Fruit fly (Drosophila melanogaster) whole organism, adult: ENCODE data around the gene Bap60.

Source experiments
- CG12768 ChIP-seq: fragments of 200-800 bp; sonication (Bioruptor generic); optimal IDR thresholded peaks from 2 replicates; lab custom pipeline; 2017; ENCODE audit warnings: missing biosample characterization, missing genetic modification characterization, mild to moderate bottlenecking, moderate library complexity, missing genetic modification reagents
- CG14711 ChIP-seq: fragments of 200-800 bp; sonication (Bioruptor generic); optimal IDR thresholded peaks from 2 replicates; lab custom pipeline; 2018; ENCODE audit warnings: missing biosample characterization, mild to moderate bottlenecking, missing genetic modification characterization, moderate library complexity
- CG33017 ChIP-seq: fragments of 200-800 bp; sonication (Bioruptor generic); optimal IDR thresholded peaks from 2 replicates; lab custom pipeline; 2018; ENCODE audit warnings: missing biosample characterization, mild to moderate bottlenecking, missing genetic modification characterization, moderate library complexity
- CG5204 ChIP-seq: fragments of 200-800 bp; sonication (Bioruptor generic); optimal IDR thresholded peaks from 2 replicates; lab custom pipeline; 2016; ENCODE audit warnings: missing biosample characterization, missing genetic modification characterization
- CG7101 ChIP-seq: fragments of 200-800 bp; sonication (Bioruptor generic); optimal IDR thresholded peaks from 2 replicates; lab custom pipeline; 2018; ENCODE audit warnings: missing biosample characterization, mild to moderate bottlenecking, missing genetic modification characterization, moderate library complexity
- Crg-1 ChIP-seq: fragments of 200-800 bp; sonication (Bioruptor generic); optimal IDR thresholded peaks from 2 replicates; lab custom pipeline; 2016; ENCODE audit warnings: missing biosample characterization, missing genetic modification characterization
- Hr96 ChIP-seq: fragments of 200-800 bp; sonication (Bioruptor generic); optimal IDR thresholded peaks from 2 replicates; lab custom pipeline; 2016; ENCODE audit warnings: missing biosample characterization, missing genetic modification characterization
- bab1 ChIP-seq: fragments of 200-800 bp; sonication (Bioruptor generic); optimal IDR thresholded peaks from 3 replicates; lab custom pipeline; 2019; ENCODE audit warnings: missing biosample characterization, mild to moderate bottlenecking, missing genetic modification characterization, moderate library complexity
- cnc ChIP-seq, 2 experiments: fragments of >200 bp; optimal IDR thresholded peaks; 2 replicates each; lab custom pipeline; 2017
- kay ChIP-seq: fragments of 200-800 bp; sonication (Bioruptor generic); peaks from one replicate; lab custom pipeline; 2016; ENCODE audit warnings: missing biosample characterization, missing genetic modification characterization, borderline replicate concordance
- pad ChIP-seq: fragments of 200-800 bp; sonication (Bioruptor generic); optimal IDR thresholded peaks from 3 replicates; lab custom pipeline; 2017; ENCODE audit warnings: missing biosample characterization, missing genetic modification characterization, mild to moderate bottlenecking, moderate library complexity, missing genetic modification reagents
- tj ChIP-seq: fragments of 200-800 bp; sonication (Bioruptor generic); optimal IDR thresholded peaks from 3 replicates; lab custom pipeline; 2017; ENCODE audit warnings: missing biosample characterization, mild to moderate bottlenecking, missing genetic modification characterization, moderate library complexity
- toe ChIP-seq: fragments of 200-800 bp; sonication (Bioruptor generic); optimal IDR thresholded peaks from 2 replicates; lab custom pipeline; 2016; ENCODE audit warnings: missing biosample characterization, missing genetic modification characterization

DNA sequence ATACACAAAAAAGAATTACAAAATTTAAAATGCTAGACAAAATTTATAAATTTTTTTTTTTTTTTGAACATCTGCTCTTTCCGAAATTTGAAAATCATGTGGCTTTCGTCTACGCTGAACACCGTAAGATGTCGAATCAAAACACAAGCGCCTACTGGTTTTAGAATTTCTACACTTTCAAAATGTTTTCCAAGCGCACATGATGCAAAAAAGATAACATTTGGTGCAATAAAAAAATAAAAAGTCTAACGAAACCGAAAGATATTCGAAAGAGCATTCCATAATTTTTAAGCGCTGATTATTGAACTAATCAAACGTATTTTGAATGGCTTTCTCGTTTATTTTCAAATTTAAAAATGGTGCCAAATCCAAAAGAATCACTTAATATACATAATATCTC is 42.9 kb upstream of the Bap60 start, which contains the start of gene CG44437:
- TF ChIP-seq tj (GFP tag; lab: Kevin White, UChicago) (no peak), cnc (optimal IDR thresholded peaks at IDR 0.05; lab: Kevin White, UChicago) (no peak), CG7101 (no peak), bab1 (GFP tag; lab: Kevin White, UChicago) (no peak), Crg-1 (GFP tag; lab: Kevin White, UChicago) (no peak), CG33017 (tag; lab: Kevin White, UChicago) (no peak), kay (GFP tag; lab: Kevin White, UChicago) (peak; percentile 45), CG14711 (tag; lab: Kevin White, UChicago) (no peak), pad (no peak), toe (GFP tag; lab: Kevin White, UChicago) (no peak), CG12768 (GFP tag; lab: Kevin White, UChicago) (no peak), CG5204 (GFP tag; lab: Kevin White, UChicago) (no peak), Hr96 (GFP tag; lab: Kevin White, UChicago) (no peak)
